Worm (Caenorhabditis elegans) whole organism, L1 larva: ENCODE measurements around the gene K09H11.15.

ENCODE experiments used
- ces-1 ChIP-seq: fragments of 150-350 bp; optimal IDR thresholded peaks from 2 replicates; lab custom pipeline; 2014; ENCODE audit warnings: missing biosample characterization, missing genetic modification reagents, missing genetic modification characterization
- ets-5 ChIP-seq: fragments of 200-800 bp; sonication (Bioruptor generic); IDR thresholded peaks from 2 replicates; pipeline ENCODE4 v1.3.6; 2022; ENCODE audit warnings: missing genetic modification characterization, missing compliant biosample characterization
- hpl-2 ChIP-seq: fragments of 150-350 bp; optimal IDR thresholded peaks from 2 replicates; lab custom pipeline; 2014; ENCODE audit warnings: missing biosample characterization, missing genetic modification reagents, missing genetic modification characterization
- lin-15B ChIP-seq: fragments of 150-350 bp; sonication (generic microtip); optimal IDR thresholded peaks from 3 replicates; lab custom pipeline; 2014; ENCODE audit warnings: missing biosample characterization, missing genetic modification characterization
- nhr-90 ChIP-seq: sonication (generic microtip); optimal IDR thresholded peaks from 2 replicates; lab custom pipeline; 2016; ENCODE audit warnings: mild to moderate bottlenecking, missing genetic modification characterization, missing compliant biosample characterization; ENCODE audit not compliant: poor library complexity
- pag-3 ChIP-seq: sonication (generic microtip); optimal IDR thresholded peaks from 2 replicates; lab custom pipeline; 2017; ENCODE audit warnings: missing genetic modification characterization, mild to moderate bottlenecking, missing compliant biosample characterization, antibody characterized with exemption, borderline replicate concordance; ENCODE audit not compliant: insufficient read depth
- ztf-4 ChIP-seq: fragments of 150-350 bp; optimal IDR thresholded peaks from 2 replicates; lab custom pipeline; 2014; ENCODE audit warnings: missing biosample characterization, missing genetic modification characterization

DNA sequence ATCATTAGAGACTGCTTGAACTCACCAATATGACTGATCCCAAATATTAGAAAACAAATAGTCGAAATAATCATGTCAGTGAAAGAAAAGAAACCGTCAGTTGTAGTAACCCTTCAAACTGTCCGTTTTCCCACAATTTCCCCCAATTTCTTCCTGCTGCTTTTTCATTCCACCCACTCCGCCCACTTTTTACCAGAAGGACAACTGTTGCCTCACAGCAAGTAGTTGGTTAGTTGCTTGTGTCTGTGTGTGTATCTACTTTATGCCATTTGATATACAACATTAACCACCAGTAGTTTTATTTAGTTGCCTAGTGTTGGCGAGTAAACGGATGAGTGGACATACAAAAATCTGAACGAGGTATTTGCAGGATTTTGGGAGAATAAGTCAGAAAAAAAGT is 14.2 kb downstream of the K09H11.15 start, which contains the start of gene K09H11.9:
- TF ChIP-seq ztf-4 (tag; lab: Kevin White, UChicago), result no peak
- TF ChIP-seq ets-5 (GFP tag; lab: Robert Waterston, UW), result no peak
- no peak for TF ChIP-seq pag-3 (tag; lab: Kevin White, UChicago)
- TF ChIP-seq nhr-90, result no peak
- TF ChIP-seq lin-15B (tag; lab: Kevin White, UChicago), result no peak
- no peak for TF ChIP-seq ces-1 (GFP tag; lab: Kevin White, UChicago)
- no peak for TF ChIP-seq hpl-2 (GFP tag; lab: Kevin White, UChicago)
